Worm (Caenorhabditis elegans): Measurements from ENCODE around the gene str-45.

str-45 gene

DNA sequence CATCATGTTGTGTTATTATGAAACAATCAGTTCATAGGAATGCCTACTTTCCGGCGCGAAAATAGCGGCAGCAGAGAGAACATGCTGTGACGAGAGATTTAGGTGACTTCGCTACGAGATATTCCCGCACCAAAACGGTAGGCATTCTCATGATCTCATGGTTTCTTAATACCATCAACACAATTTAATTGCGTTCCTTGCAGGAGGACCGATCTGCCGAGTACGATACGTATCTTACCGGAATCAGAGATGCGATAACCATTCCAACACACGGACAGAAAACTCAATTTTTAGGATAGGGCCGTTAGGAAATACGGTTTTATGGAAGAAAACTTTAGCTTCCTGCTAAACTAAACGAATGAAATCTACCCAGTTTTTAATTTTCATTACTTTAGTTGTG, 10.0 kb upstream of the str-45 start, which contains the start of gene T09F5.1:
Gene T09F5.1 (plus strand): TSS at position 301 of the 400 bp plus-strand sequence.
- TF ChIP-seq unc-62 (GFP tag; optimal IDR thresholded peaks at IDR 0.05), result no peak

DNA sequence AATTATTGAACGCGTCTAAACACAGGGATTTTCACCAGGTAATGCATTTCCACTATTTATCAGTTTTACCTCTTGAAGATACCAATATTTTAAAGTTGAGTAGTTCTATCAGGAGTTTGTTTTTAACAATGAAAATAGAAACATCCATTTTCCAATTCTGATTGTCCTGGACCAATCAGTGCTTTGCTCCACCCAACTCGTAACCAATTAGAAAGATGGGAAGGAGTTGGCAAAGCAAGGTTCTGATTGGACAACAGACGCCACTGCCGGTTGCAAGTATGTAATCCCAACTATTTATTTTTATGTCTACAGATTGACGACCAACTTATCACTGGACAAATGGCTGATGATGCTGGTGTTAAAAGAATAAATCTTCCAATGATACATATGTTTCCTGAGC, 8.6 kb upstream of the str-45 start:
- TF ChIP-seq unc-62 (GFP tag; optimal IDR thresholded peaks at IDR 0.05), result no peak

DNA sequence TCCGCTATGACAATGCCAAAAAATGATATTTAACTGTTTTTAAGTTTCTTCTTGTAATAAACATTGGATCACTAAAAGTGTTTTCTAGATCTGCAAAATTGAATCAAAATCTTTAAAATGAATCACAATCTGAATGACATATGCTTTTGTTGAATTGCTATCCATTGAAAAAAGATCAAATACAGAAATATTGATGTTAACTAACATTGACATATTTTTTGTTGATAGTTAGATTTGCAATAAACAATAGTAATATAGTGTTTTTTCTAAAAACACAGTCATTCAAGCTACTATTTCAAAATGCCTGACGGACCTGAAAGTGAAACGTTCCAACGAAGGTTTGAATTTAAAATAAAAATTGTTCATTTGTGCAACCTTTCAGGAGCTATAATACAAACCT, 8.1 kb upstream of the str-45 start, which contains the start of gene T09F5.2:
Gene T09F5.2 (plus strand): TSS at position 301 of the 400 bp plus-strand sequence.
- no peak for TF ChIP-seq unc-62 (GFP tag; optimal IDR thresholded peaks at IDR 0.05)

DNA sequence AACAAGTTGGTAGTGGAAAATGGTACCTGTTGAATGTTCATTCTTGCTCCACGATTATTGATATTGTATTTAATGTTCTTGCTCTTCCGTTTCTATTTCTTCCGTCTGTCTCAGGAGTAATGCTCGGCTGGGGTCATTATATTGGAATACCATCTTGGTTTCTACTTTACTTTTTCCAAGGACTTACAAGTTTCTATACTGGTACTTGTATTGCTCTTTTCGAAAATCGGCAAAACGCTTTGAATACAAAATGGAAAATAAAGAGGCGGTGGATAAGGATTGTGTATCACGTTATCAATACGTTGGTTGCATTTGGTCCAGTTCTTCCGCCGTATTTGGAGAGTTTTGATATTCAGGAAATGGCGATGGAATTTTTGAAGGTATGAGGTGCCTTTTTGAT, 6.8 kb upstream of the str-45 start:
- TF ChIP-seq unc-62 (GFP tag; optimal IDR thresholded peaks at IDR 0.05), result no peak

DNA sequence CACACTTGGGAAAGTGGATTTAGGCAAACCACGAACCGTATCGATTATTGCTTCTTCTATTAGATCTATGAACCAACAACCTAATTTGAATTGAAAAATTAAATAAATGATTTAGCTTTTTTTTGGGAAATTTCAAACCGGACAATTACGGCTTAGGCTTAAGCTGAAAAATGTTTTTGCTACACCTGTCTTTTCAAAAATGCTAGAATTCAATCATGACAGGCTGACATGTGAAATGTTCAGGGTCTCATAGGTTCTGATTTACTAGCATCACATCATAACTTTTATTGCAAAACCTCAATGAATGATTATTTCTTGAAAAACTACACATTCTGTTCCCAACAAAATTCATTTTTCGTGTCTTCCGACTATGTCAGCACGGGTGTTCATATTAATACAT, 5.5 kb upstream of the str-45 start, which contains the start of gene srh-55:
Gene srh-55 (plus strand): TSS at position 301 of the 400 bp plus-strand sequence.
- no peak for TF ChIP-seq unc-62 (GFP tag; optimal IDR thresholded peaks at IDR 0.05)

DNA sequence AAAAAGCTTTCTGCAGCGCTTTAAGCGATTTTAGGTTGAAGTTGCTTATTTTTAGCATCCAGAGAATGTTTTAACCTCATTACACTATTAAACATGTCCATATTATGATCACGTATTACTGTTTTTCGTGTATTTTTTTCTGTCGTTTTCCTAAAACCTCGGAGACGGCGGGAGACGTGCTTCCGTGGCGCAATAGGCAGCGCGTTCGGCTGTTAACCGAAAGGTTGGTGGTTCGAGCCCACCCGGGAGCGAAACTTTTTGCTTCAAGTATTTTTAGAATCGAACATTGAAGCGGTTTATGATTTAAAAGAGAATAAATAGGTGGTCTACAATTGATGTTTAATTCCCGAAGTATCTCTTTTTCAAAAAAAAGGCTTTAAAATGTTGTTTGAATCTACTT, 2.3 kb upstream of the str-45 start:
- no peak for TF ChIP-seq unc-62 (GFP tag; optimal IDR thresholded peaks at IDR 0.05)

DNA sequence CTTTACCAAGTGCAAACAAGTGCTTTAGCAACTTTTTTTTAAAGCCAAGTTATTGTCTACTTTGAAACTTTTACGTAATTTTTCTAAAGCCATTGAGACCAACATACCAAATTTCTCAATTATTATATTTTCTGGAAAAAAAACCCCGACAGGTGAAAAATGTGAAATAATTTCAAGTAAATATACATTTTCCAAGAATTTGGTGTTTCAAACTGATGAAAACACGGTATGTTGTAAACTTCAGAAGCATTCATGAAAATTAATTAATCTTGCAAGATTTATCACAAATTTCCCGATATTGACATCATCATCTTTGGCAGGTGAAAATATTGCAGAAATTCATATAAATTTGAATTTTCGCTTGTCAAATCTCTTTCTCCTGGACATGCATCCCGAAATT, 3.9 kb downstream of the str-45 start, which contains the start of gene srz-11:
Gene srz-11 (plus strand): TSS at position 386 of the 400 bp plus-strand sequence.
- no peak for TF ChIP-seq unc-62 (GFP tag; optimal IDR thresholded peaks at IDR 0.05)

DNA sequence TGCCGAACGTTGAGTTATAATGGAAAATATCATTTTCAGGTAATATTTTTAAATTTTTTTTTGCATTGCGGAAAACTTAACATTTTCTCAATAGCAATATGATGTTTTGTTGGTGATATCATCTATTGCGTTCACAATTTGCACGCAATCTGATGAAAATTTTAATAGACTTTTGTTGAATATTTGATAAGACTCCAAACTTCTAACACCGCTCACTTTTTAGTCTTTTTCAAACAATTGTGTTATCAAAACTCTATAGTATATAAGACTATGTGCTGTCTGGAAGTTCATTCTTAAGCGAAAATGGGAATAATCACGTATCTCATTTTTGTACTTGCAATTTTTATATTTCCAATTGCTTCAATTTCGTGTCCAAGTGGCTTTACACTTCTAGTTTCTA, 16.7 kb downstream of the str-45 start, which contains the start of gene clec-47:
Gene clec-47 (plus strand): TSS at position 301 of the 400 bp plus-strand sequence.
- TF ChIP-seq unc-62 (GFP tag; optimal IDR thresholded peaks at IDR 0.05), result no peak

DNA sequence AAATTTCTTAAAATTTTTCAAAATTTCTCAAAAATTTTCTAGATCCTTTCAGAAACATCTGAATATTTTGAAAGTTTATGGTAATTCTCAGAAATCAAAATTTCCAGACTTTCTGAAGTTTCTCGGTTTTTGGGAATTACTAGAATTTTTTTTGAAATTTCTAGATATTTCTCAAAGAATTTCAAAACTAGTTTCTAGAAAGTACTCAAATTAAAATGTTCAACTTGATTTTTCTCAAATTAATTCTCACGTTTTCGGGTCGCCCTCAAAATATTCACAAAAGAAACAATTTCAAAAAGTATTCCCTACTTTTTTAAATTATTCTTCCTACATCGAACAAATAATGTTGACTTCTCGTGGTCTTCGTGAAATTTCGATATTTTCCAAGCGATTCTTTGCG, 21.0 kb downstream of the str-45 start, which contains the start of gene T09F5.10:
Gene T09F5.10 (plus strand): TSS at position 301 of the 400 bp plus-strand sequence.
- TF ChIP-seq unc-62 (GFP tag; optimal IDR thresholded peaks at IDR 0.05), result no peak

DNA sequence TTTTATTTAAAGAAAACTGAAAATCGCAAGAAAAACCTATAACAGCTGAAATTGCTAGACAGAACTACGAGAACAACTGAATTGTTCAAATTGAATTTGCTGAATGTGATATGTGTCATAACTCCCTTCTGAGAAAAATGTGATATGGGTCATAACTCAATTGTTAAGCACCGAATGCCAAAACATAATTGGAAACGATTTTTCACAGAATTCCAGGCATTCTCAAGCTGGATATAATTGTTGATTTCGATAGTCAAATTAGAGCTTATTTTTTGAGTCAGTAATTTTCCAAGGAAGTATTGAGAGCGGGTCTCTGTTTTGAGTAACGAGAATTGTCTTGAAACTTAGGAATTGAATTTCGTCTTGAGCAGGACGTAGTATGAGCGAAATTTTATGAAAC, 23.1 kb downstream of the str-45 start:
- TF ChIP-seq unc-62 (GFP tag; optimal IDR thresholded peaks at IDR 0.05), result no peak

DNA sequence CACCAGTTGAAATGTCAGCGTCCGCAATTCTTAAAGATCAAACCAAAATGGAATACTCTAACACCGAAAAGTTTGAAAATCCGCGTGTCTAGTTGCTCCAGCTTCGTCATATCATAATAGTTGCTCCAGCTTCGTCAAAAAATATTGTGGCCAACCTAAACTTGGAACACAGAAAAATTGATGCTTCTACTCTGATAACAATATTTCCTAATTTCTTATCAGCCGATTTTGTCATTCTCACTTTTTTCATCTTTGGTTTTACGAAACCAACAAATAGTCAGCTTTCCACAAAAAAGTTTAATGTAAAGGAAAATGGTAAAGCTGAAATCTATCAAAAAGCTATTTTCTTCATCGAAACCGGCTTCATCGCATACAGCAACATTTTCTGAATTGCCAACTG, 23.6 kb downstream of the str-45 start, which contains the start of gene fbxa-84:
Gene fbxa-84 (plus strand): TSS at position 34 of the 400 bp plus-strand sequence.
- no peak for TF ChIP-seq unc-62 (GFP tag; optimal IDR thresholded peaks at IDR 0.05)

DNA sequence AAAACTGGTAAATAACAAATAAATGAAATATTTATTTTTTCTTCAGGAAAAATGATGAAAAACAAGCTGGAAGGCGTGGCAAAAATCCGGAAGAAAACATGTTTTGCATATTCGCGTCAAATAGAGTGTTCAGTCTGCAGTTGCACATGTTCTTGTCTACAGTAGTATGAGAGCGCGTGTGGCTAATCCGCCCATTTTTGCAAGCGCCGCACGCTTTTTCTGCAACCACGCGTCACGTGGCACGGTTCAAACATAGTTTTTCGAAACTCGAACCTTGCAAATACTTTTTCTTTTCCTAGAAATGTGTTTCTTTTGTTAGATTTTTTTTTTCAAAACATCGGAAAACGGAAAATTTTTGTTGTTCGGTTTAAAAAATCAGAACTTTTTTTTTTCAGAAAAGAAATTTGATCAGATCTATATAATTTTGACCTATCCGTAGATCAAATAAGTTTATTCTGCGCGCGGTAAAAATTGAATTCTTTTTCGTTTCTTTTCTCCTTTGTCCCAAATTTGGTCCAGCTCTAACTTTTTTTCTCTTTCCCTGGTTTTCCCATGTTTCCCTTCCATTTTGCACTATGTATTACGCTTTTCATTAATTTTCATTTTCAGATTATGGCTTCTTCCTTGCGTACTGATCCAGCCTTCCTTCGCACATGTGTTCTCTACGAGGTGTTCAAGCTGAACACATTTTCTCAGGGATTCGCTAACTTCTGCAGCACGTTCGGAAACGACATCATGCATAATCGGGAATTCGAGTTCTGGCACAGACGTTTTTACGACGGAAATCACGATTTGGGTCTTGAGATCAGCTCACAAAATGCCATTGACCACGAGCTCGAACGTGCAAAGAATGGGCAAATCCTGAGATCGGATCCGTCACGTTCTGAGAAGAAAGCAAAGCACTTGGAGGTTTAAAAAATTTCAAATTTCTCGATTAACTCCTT, 25.6 kb downstream of the str-45 start, which contains the start of gene Y75B12B.1:
Gene Y75B12B.1 (plus strand): TSS at position 603 of the 944 bp plus-strand sequence.
- no peak for TF ChIP-seq unc-62 (GFP tag; optimal IDR thresholded peaks at IDR 0.05)

DNA sequence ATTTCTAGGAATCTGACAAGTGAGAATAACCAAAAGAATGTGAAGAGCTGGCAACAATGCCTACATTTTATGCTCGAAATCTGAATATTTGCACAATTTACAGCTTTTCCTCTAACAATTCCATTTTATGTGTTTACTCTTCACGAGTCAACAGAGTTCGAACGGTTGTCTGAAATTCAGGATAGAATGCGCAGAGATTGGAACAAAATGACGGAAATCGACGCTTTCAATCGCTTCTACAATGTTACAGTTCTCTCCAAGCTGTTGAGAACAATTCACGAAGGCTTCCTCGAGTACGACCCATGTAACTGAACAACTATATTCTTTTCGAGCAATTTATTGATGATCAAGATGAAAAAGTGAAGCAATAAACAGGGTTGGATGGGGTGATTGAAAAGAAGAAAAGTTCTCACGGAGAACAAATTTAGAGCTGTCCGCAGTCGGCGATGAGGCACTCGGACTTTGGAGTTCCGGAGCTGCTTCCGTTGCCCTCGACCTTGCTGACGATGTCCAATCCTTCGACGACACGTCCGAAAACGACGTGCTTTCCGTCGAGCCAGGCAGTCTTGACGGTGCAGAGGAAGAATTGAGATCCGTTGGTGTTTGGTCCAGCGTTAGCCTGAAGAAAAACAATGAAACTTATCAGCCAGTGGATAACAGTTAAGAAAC, 27.6 kb downstream of the str-45 start, which contains the start of gene Y75B12B.3:
Gene Y75B12B.3 (minus strand): TSS at position 21 of the 669 bp plus-strand sequence.
- no peak for TF ChIP-seq unc-62 (GFP tag; optimal IDR thresholded peaks at IDR 0.05)

DNA sequence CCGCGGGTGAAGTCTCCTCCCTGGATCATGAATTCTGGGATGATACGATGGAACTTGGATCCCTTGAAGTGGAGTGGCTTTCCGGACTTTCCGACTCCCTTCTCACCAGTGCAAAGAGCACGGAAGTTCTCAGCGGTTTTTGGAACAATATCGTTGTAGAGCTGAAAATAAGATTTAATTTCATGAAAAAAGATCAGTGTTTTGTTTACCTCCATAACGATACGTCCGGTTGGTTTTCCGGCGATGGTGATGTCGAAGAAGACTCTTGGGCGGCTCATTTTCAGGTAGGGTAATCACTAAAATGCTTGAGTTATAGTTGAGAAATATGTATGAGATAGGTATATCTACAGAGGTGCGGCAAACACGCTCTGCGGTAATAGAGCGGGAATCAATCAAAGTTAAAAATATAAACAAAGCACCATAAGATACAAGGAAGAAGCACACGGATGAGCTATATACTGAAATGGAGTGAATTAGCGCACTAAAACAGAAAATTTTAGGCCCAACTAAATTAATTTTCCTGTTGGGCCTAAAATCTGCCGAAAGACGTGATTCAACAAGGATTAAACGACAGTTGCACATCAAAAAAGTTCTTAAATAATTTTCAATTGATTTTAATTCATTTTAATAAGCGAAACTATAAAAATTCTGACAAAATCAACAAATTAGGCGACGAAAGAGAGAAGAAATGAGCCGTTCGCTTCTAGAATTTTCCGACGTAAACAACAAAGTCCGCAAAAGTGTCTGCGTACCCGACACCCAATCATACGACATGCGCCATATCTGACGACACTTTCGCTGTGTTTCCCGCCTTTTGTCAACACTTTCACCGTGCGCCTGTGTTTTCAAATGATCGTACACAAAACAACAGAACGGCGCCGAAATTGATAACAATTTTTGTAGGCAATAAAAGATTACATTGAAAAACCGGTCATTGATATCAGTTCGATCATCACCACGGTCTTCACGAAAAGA, 28.6 kb downstream of the str-45 start, which contains the start of the genes cyn-7 and bath-36:
Gene cyn-7 (minus strand): TSS at position 296 of the 975 bp plus-strand sequence.
Gene bath-36 (plus strand): TSS at position 806 of the 975 bp plus-strand sequence.
- no peak for TF ChIP-seq unc-62 (GFP tag; optimal IDR thresholded peaks at IDR 0.05)

DNA sequence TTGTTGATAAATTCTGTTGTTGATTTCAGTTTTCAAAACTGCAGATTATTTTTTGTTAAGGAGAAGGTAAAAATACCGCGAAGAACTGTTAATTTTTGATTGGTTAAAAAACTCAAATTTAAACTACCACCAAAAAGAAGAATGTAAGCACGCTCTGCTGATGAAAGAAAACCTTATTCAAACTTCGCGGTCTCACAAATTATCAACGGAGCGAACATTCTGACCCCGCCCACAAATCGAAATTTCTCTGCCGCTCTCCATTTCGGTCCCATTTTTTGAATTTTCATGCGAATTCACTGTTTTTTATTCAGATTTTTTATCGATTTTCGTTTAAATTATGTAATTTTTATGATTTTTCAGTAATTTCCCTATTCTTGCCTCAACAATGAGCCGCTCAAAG, 30.8 kb downstream of the str-45 start, which contains the start of gene cyn-3:
Gene cyn-3 (plus strand): TSS at position 361 of the 400 bp plus-strand sequence.
- TF ChIP-seq unc-62 (GFP tag; optimal IDR thresholded peaks at IDR 0.05), result no peak

Data from whole organism, dauer.